Worm (Caenorhabditis elegans): Measurements from ENCODE around the gene lin-12.

lin-12 gene

ce11 chrIII:9112479-9112878 is 41.2 kb upstream of the lin-12 start:
- TF ChIP-seq Y55F3AM.14 (GFP tag; optimal IDR thresholded peaks at IDR 0.05) (no peak), aly-2 (tag; optimal IDR thresholded peaks at IDR 0.05) (no peak), nhr-23 (tag; optimal IDR thresholded peaks at IDR 0.05) (no peak), ztf-11 (tag; optimal IDR thresholded peaks at IDR 0.05) (no peak), egl-27 (tag; optimal IDR thresholded peaks at IDR 0.05) (no peak), unc-55 (GFP tag; optimal IDR thresholded peaks at IDR 0.05) (no peak), skn-1 (tag; optimal IDR thresholded peaks at IDR 0.05) (no peak), mdl-1 (tag; optimal IDR thresholded peaks at IDR 0.05) (no peak), gmeb-1 (tag; optimal IDR thresholded peaks at IDR 0.05) (no peak), crh-2 (tag; optimal IDR thresholded peaks at IDR 0.05) (no peak), mab-5 (tag; optimal IDR thresholded peaks at IDR 0.05) (no peak), nhr-77 (tag; optimal IDR thresholded peaks at IDR 0.05) (no peak), sma-9 (GFP tag; optimal IDR thresholded peaks at IDR 0.05) (no peak), sma-9 (tag; optimal IDR thresholded peaks at IDR 0.05) (no peak), unc-62 (GFP tag; optimal IDR thresholded peaks at IDR 0.05) (no peak), ama-1 (optimal IDR thresholded peaks at IDR 0.05) (no peak), lin-11 (tag; optimal IDR thresholded peaks at IDR 0.05) (no peak), nhr-237 (tag; optimal IDR thresholded peaks at IDR 0.05) (no peak), F13H6.1 (tag; optimal IDR thresholded peaks at IDR 0.05) (no peak), nhr-25 (tag; optimal IDR thresholded peaks at IDR 0.05) (no peak)

ce11 chrIII:9110914-9111313 is 39.6 kb upstream of the lin-12 start:
- peak; percentile 19 for TF ChIP-seq unc-55 (GFP tag; optimal IDR thresholded peaks at IDR 0.05)

- TF ChIP-seq ceh-16 (tag; optimal IDR thresholded peaks at IDR 0.05) (peak; percentile 81), ztf-4 (tag; optimal IDR thresholded peaks at IDR 0.05) (no peak)
Measured at ce11 chrIII:9110270-9110669, 39.0 kb upstream of the lin-12 start.

- TF ChIP-seq F13H6.1 (tag; optimal IDR thresholded peaks at IDR 0.05) (no peak), crh-2 (tag; optimal IDR thresholded peaks at IDR 0.05) (no peak), ZK546.5 (tag; optimal IDR thresholded peaks at IDR 0.05) (no peak), nhr-21 (tag; optimal IDR thresholded peaks at IDR 0.05) (no peak), ztf-1 (GFP tag; conservative IDR thresholded peaks at IDR 0.05) (no peak), ceh-16 (tag; optimal IDR thresholded peaks at IDR 0.05) (no peak), peb-1 (tag; optimal IDR thresholded peaks at IDR 0.05) (no peak), Y55F3AM.14 (GFP tag; optimal IDR thresholded peaks at IDR 0.05) (no peak), sem-4 (tag; optimal IDR thresholded peaks at IDR 0.05) (no peak), ama-1 (optimal IDR thresholded peaks at IDR 0.05) (no peak), snpc-4 (tag; optimal IDR thresholded peaks at IDR 0.05) (no peak), lin-13 (GFP tag; optimal IDR thresholded peaks at IDR 0.05) (no peak), mdl-1 (tag; optimal IDR thresholded peaks at IDR 0.05) (no peak), mab-5 (tag; optimal IDR thresholded peaks at IDR 0.05) (no peak), alr-1 (tag; optimal IDR thresholded peaks at IDR 0.05) (no peak), unc-39 (tag; optimal IDR thresholded peaks at IDR 0.05) (no peak)
Measured at ce11 chrIII:9109726-9110125, 38.5 kb upstream of the lin-12 start.

ce11 chrIII:9109172-9109571 is 37.9 kb upstream of the lin-12 start, which contains the start of gene cya-1:
Gene cya-1 (minus strand): TSS chrIII:9109272.
- TF ChIP-seq gmeb-1 (tag; optimal IDR thresholded peaks at IDR 0.05) = no peak
- no peak for TF ChIP-seq mab-5 (tag; optimal IDR thresholded peaks at IDR 0.05)
- no peak for TF ChIP-seq nhr-237 (tag; optimal IDR thresholded peaks at IDR 0.05)
- TF ChIP-seq nhr-129 (tag; optimal IDR thresholded peaks at IDR 0.05) = no peak
- TF ChIP-seq nhr-25 (tag; optimal IDR thresholded peaks at IDR 0.05) = no peak
- TF ChIP-seq fos-1 (tag; optimal IDR thresholded peaks at IDR 0.05) = no peak
- TF ChIP-seq lin-39 (tag; optimal IDR thresholded peaks at IDR 0.05) = no peak
- no peak for TF ChIP-seq snpc-4 (tag; optimal IDR thresholded peaks at IDR 0.05)
- no peak for TF ChIP-seq ceh-82 (tag; optimal IDR thresholded peaks at IDR 0.05)
- TF ChIP-seq nhr-11 (tag; optimal IDR thresholded peaks at IDR 0.05) = no peak

- no peak for TF ChIP-seq ceh-82 (tag; optimal IDR thresholded peaks at IDR 0.05)
- TF ChIP-seq gmeb-1 (tag; optimal IDR thresholded peaks at IDR 0.05) = no peak
- TF ChIP-seq F13H6.1 (tag; optimal IDR thresholded peaks at IDR 0.05) = no peak
- TF ChIP-seq skn-1 (tag; optimal IDR thresholded peaks at IDR 0.05) = no peak
- no peak for TF ChIP-seq nhr-25 (tag; optimal IDR thresholded peaks at IDR 0.05)
- TF ChIP-seq mab-5 (tag; optimal IDR thresholded peaks at IDR 0.05) = no peak
- no peak for TF ChIP-seq elt-3 (tag; optimal IDR thresholded peaks at IDR 0.05)
- no peak for TF ChIP-seq peb-1 (tag; optimal IDR thresholded peaks at IDR 0.05)
- no peak for TF ChIP-seq nhr-21 (tag; optimal IDR thresholded peaks at IDR 0.05)
- no peak for TF ChIP-seq zag-1 (tag; optimal IDR thresholded peaks at IDR 0.05)
- no peak for TF ChIP-seq snpc-4 (tag; optimal IDR thresholded peaks at IDR 0.05)
- no peak for TF ChIP-seq dmd-4 (tag; optimal IDR thresholded peaks at IDR 0.05)
- TF ChIP-seq mbf-1 (tag; optimal IDR thresholded peaks at IDR 0.05) = no peak
- no peak for TF ChIP-seq ztf-11 (tag; optimal IDR thresholded peaks at IDR 0.05)
Measured at ce11 chrIII:9105653-9106052, 34.4 kb upstream of the lin-12 start.
